Fruit fly (Drosophila melanogaster) whole organism, pupa: ENCODE data around the gene CG13364.

Experiments used
- CG10348 ChIP-seq: fragments of 200-800 bp; sonication (Bioruptor generic); IDR thresholded peaks from 2 replicates; pipeline ENCODE4 v1.3.6; 2022; ENCODE audit warnings: missing biosample characterization, missing genetic modification characterization
- CG14655 ChIP-seq: fragments of 200-800 bp; sonication (Bioruptor generic); optimal IDR thresholded peaks from 3 replicates; lab custom pipeline; 2017; ENCODE audit warnings: mild to moderate bottlenecking, missing biosample characterization, missing genetic modification reagents, missing genetic modification characterization
- CG34367 ChIP-seq: fragments of 200-800 bp; sonication (Bioruptor generic); optimal IDR thresholded peaks from 2 replicates; lab custom pipeline; 2018; ENCODE audit warnings: missing biosample characterization, mild to moderate bottlenecking, missing genetic modification characterization
- Pif1A ChIP-seq: fragments of 200-800 bp; sonication (Bioruptor generic); optimal IDR thresholded peaks from 3 replicates; lab custom pipeline; 2016; ENCODE audit warnings: missing biosample characterization, missing genetic modification characterization

DNA sequence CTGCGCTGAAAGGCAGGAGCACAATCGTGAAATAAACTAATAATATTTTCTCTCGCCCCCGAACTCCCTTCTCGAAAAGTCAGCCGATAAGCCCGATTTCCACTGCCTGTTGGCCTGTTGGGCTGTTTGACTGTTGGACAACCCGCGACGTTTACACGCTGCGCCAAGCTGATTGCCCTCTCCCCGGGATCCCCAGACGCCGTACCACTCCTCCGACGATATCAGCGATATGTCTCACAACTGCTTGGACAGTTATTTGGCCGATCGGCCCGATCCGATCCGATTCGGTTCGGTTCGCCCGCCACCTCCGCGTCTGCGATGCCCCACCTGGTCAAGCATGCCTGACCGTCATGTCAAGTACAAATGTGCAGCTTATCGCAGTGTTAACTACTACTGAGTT is 25.3 kb downstream of the CG13364 start:
- TF ChIP-seq Pif1A (GFP tag; lab: Kevin White, UChicago): no peak
- TF ChIP-seq CG14655: no peak
- TF ChIP-seq CG10348 (GFP tag; lab: Robert Waterston, UW): no peak
- TF ChIP-seq CG34367 (tag; lab: Kevin White, UChicago): no peak
